Worm (Caenorhabditis elegans) whole organism, L3 larva: ENCODE data around the gene W07G4.2.

Experiments used
- aly-2 ChIP-seq: fragments of 150-350 bp; optimal IDR thresholded peaks from 2 replicates; lab custom pipeline; 2014; ENCODE audit warnings: missing biosample characterization, missing genetic modification characterization
- ama-1 ChIP-seq: fragments of 150-350 bp; optimal IDR thresholded peaks from 2 replicates; lab custom pipeline; 2018
- unc-62 ChIP-seq: fragments of 150-350 bp; sonication (generic microtip); optimal IDR thresholded peaks from 4 replicates; lab custom pipeline; 2014; ENCODE audit warnings: missing biosample characterization, missing genetic modification reagents, missing genetic modification characterization
- ztf-11 ChIP-seq: fragments of 150-350 bp; optimal IDR thresholded peaks from 2 replicates; lab custom pipeline; 2014; ENCODE audit warnings: missing biosample characterization, missing genetic modification characterization

DNA sequence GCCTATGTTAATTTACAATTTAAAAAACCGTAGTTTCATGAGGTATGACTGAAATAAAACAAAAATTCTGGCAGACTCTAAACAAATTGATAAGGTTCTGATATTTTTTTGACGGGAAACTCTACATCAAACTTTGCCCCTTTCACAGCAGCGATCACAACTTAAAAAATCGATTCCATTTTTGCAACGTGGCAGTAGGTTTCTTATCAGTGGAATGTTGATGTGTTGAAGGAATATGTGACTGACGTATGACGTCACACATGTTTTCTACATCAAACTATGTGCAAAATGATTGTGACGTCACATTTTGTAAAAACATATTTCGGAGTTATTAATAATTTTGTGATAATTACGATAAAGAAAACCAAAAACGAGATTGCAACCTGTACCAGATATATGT, 24.5 kb downstream of the W07G4.2 start:
- no peak for TF ChIP-seq aly-2 (tag; lab: Kevin White, UChicago)
- TF ChIP-seq unc-62 = no peak
- no peak for TF ChIP-seq ztf-11 (tag; lab: Kevin White, UChicago)
- no peak for TF ChIP-seq ama-1 (lab: Kevin White, UChicago)
